Fruit fly (Drosophila melanogaster): Measurements from ENCODE around the gene AnxB11.

AnxB11 gene

dm6 chrX:16441245-16441644, 19.2 kb upstream of the AnxB11 start, which contains the start of the genes Cdc50 and rngo (continued):
- no peak for TF ChIP-seq CG16863 (GFP tag; optimal IDR thresholded peaks at IDR 0.05)
- peak; percentile 39 for TF ChIP-seq CG12744 (GFP tag; optimal IDR thresholded peaks at IDR 0.05)
- TF ChIP-seq CG2199 (GFP tag; IDR thresholded peaks at IDR 0.05): no peak
- TF ChIP-seq Sry-δ (GFP tag; optimal IDR thresholded peaks at IDR 0.05): peak; percentile 92
- TF ChIP-seq CG3847 (GFP tag; IDR thresholded peaks at IDR 0.05): peak; percentile 37; the same call in 1 of the 2 replicates
- TF ChIP-seq HmgD (GFP tag; optimal IDR thresholded peaks at IDR 0.05): peak; percentile 40
- TF ChIP-seq jing (GFP tag; optimal IDR thresholded peaks at IDR 0.05): no peak
- no peak for TF ChIP-seq emc (GFP tag; optimal IDR thresholded peaks at IDR 0.05)
- peak; percentile 96 for TF ChIP-seq inv (GFP tag; IDR thresholded peaks at IDR 0.05; ENCODE audit: partially characterized antibody)
- TF ChIP-seq BEAF-32 (GFP tag; optimal IDR thresholded peaks at IDR 0.05): peak; percentile 98
- no peak for TF ChIP-seq Dbx (GFP tag; IDR thresholded peaks at IDR 0.05)
- TF ChIP-seq CG12391 (tag; optimal IDR thresholded peaks at IDR 0.05): peak; percentile 56
- no peak for TF ChIP-seq org-1 (GFP tag; optimal IDR thresholded peaks at IDR 0.05)
- peak; percentile 38 for TF ChIP-seq CG2120 (GFP tag; optimal IDR thresholded peaks at IDR 0.05)
- TF ChIP-seq MESR4 (GFP tag; optimal IDR thresholded peaks at IDR 0.05): peak; percentile 15
- no peak for TF ChIP-seq CG11695 (GFP tag; IDR thresholded peaks at IDR 0.05)
- peak; percentile 63 for TF ChIP-seq YL-1 (GFP tag; optimal IDR thresholded peaks at IDR 0.05)
- TF ChIP-seq Xbp1 (GFP tag; optimal IDR thresholded peaks at IDR 0.05): peak; percentile 19
- TF ChIP-seq CG14860 (GFP tag; IDR thresholded peaks at IDR 0.05; ENCODE audit: partially characterized antibody): peak; percentile 99
- TF ChIP-seq CG10267 (tag; optimal IDR thresholded peaks at IDR 0.05): peak; percentile 66
- no peak for TF ChIP-seq Dip2 (GFP tag; IDR thresholded peaks at IDR 0.05)
- TF ChIP-seq sna (GFP tag; IDR thresholded peaks at IDR 0.05; ENCODE audit: partially characterized antibody): peak; percentile 98
- peak in 1 of 2 experiments; percentile 37 for TF ChIP-seq insv (GFP tag; optimal IDR thresholded peaks at IDR 0.05)
- TF ChIP-seq CG10979 (tag; optimal IDR thresholded peaks at IDR 0.05): peak; percentile 26
- TF ChIP-seq CG8924 (tag; optimal IDR thresholded peaks at IDR 0.05): peak; percentile 13
- peak; percentile 29 for TF ChIP-seq Hsf (GFP tag; optimal IDR thresholded peaks at IDR 0.05)
- peak; percentile 97 for TF ChIP-seq hb (GFP tag; IDR thresholded peaks at IDR 0.05; ENCODE audit: partially characterized antibody)
- no peak for TF ChIP-seq bcd (GFP tag; optimal IDR thresholded peaks at IDR 0.05)
- TF ChIP-seq CG6791 (GFP tag; IDR thresholded peaks at IDR 0.05; ENCODE audit: partially characterized antibody): peak; percentile 96
- TF ChIP-seq wek (GFP tag; optimal IDR thresholded peaks at IDR 0.05): no peak
- TF ChIP-seq Vsx1 (GFP tag; optimal IDR thresholded peaks at IDR 0.05): no peak
- no peak for TF ChIP-seq pan (optimal IDR thresholded peaks at IDR 0.05)
- TF ChIP-seq pan (GFP tag; optimal IDR thresholded peaks at IDR 0.05 in 1 of 2, IDR thresholded peaks at IDR 0.05 in 1 of 2): no peak
- TF ChIP-seq CG1647 (GFP tag; optimal IDR thresholded peaks at IDR 0.05): no peak
- peak; percentile 4 for TF ChIP-seq exex (tag; optimal IDR thresholded peaks at IDR 0.05)
- no peak for TF ChIP-seq bowl (GFP tag; IDR thresholded peaks at IDR 0.05)
- no peak for TF ChIP-seq MTF-1 (GFP tag; optimal IDR thresholded peaks at IDR 0.05; ENCODE audit: borderline replicate concordance)
- peak; percentile 5 to 46 for TF ChIP-seq dpn (GFP tag; optimal IDR thresholded peaks at IDR 0.05)
- TF ChIP-seq CTCF (GFP tag; optimal IDR thresholded peaks at IDR 0.05): peak; percentile 46
- TF ChIP-seq Hmx (GFP tag; optimal IDR thresholded peaks at IDR 0.05): no peak
- TF ChIP-seq trem (tag; optimal IDR thresholded peaks at IDR 0.05): peak; percentile 72
- peak; percentile 90 for TF ChIP-seq bbx (GFP tag; IDR thresholded peaks at IDR 0.05; ENCODE audit: partially characterized antibody)
- TF ChIP-seq CG2875 (GFP tag; optimal IDR thresholded peaks at IDR 0.05): no peak
- TF ChIP-seq Jarid2 (GFP tag; optimal IDR thresholded peaks at IDR 0.05): no peak
- peak; percentile 49 for TF ChIP-seq CG13775 (GFP tag; optimal IDR thresholded peaks at IDR 0.05)
- no peak for TF ChIP-seq Hr39 (optimal IDR thresholded peaks at IDR 0.05)
- TF ChIP-seq CG6272 (GFP tag; IDR thresholded peaks at IDR 0.05): peak; percentile 27; the same call in 1 of the 2 replicates
- TF ChIP-seq croc (GFP tag; conservative IDR thresholded peaks at IDR 0.05): no peak
- 0 out of 2 replicates have a peak, but pooled peaks have one; percentile 10 for TF ChIP-seq Rfx (GFP tag; IDR thresholded peaks at IDR 0.05)
- TF ChIP-seq pzg (GFP tag; optimal IDR thresholded peaks at IDR 0.05): peak; percentile 75
- TF ChIP-seq mam (GFP tag; optimal IDR thresholded peaks at IDR 0.05): peak; percentile 12

Measured in whole organism, embryonic.